Worm (Caenorhabditis elegans) whole organism, L4/young adult: Measurements from ENCODE around the gene smf-3.

Experiments used
- dao-5 ChIP-seq: sonication (generic microtip); optimal IDR thresholded peaks from 2 replicates; lab custom pipeline; 2016; ENCODE audit warnings: missing genotype, missing genetic modification characterization, moderate library complexity, missing compliant biosample characterization
- him-1 ChIP-seq: sonication (generic microtip); optimal IDR thresholded peaks from 2 replicates; lab custom pipeline; 2016; ENCODE audit warnings: missing genotype, missing genetic modification reagents, missing genetic modification characterization, missing compliant biosample characterization

ce11 chrIV:2573122-2573521 lies 45.5 kb upstream of the smf-3 start:
- TF ChIP-seq him-1 (tag; lab: Kevin White, UChicago) = no peak
- no peak for TF ChIP-seq dao-5 (tag; lab: Kevin White, UChicago)
